Worm (Caenorhabditis elegans) whole organism, L3 larva: ENCODE results near the gene H01G02.3.

Experiments used
- R02D3.7 ChIP-seq: fragments of 150-350 bp; optimal IDR thresholded peaks from 2 replicates; lab custom pipeline; 2014; ENCODE audit warnings: missing biosample characterization, missing genetic modification characterization
- ZK546.5 ChIP-seq: sonication (generic microtip); optimal IDR thresholded peaks from 2 replicates; lab custom pipeline; 2017; ENCODE audit warnings: missing biosample characterization, missing genetic modification characterization
- aly-2 ChIP-seq: fragments of 150-350 bp; optimal IDR thresholded peaks from 2 replicates; lab custom pipeline; 2014; ENCODE audit warnings: missing biosample characterization, missing genetic modification characterization
- ama-1 ChIP-seq: fragments of 150-350 bp; optimal IDR thresholded peaks from 2 replicates; lab custom pipeline; 2018
- ceh-16 ChIP-seq: sonication (generic microtip); optimal IDR thresholded peaks from 2 replicates; lab custom pipeline; 2017; ENCODE audit warnings: missing biosample characterization, missing genetic modification characterization
- ceh-82 ChIP-seq: fragments of 150-350 bp; optimal IDR thresholded peaks from 2 replicates; lab custom pipeline; 2014; ENCODE audit warnings: missing biosample characterization, missing genetic modification characterization
- ceh-9 ChIP-seq: sonication (generic microtip); optimal IDR thresholded peaks from 2 replicates; lab custom pipeline; 2018; ENCODE audit warnings: missing biosample characterization, missing genetic modification characterization
- daf-12 ChIP-seq: fragments of 150-350 bp; optimal IDR thresholded peaks from 2 replicates; lab custom pipeline; 2014; ENCODE audit warnings: missing biosample characterization, missing genetic modification reagents, missing genetic modification characterization
- egl-5 ChIP-seq: fragments of 150-350 bp; optimal IDR thresholded peaks from 2 replicates; lab custom pipeline; 2017; ENCODE audit warnings: missing biosample characterization, missing genetic modification reagents, missing genetic modification characterization, inconsistent platforms
- elt-1 ChIP-seq: fragments of 150-350 bp; optimal IDR thresholded peaks from 2 replicates; lab custom pipeline; 2014; ENCODE audit warnings: missing biosample characterization, missing genetic modification characterization
- elt-2 ChIP-seq: sonication (generic microtip); optimal IDR thresholded peaks from 2 replicates; lab custom pipeline; 2016; ENCODE audit warnings: missing genetic modification reagents, mild to moderate bottlenecking, missing genetic modification characterization, missing compliant biosample characterization
- fkh-10 ChIP-seq: sonication (generic microtip); optimal IDR thresholded peaks from 2 replicates; lab custom pipeline; 2017; ENCODE audit warnings: missing biosample characterization, missing genetic modification reagents, missing genetic modification characterization
- fkh-2 ChIP-seq: fragments of 150-350 bp; optimal IDR thresholded peaks from 2 replicates; lab custom pipeline; 2014; ENCODE audit warnings: missing biosample characterization, missing genetic modification reagents, missing genetic modification characterization
- hmg-11 ChIP-seq: sonication (generic microtip); optimal IDR thresholded peaks from 2 replicates; lab custom pipeline; 2016; ENCODE audit warnings: missing genetic modification characterization, missing compliant biosample characterization
- jun-1 ChIP-seq: fragments of 150-350 bp; optimal IDR thresholded peaks from 2 replicates; lab custom pipeline; 2014; ENCODE audit warnings: missing biosample characterization, missing genetic modification reagents, missing genetic modification characterization
- lin-15B ChIP-seq: fragments of 150-350 bp; optimal IDR thresholded peaks from 2 replicates; lab custom pipeline; 2014; ENCODE audit warnings: missing biosample characterization, missing genetic modification characterization
- lin-39 ChIP-seq: fragments of 150-350 bp; optimal IDR thresholded peaks from 2 replicates; lab custom pipeline; 2018; ENCODE audit warnings: missing biosample characterization, missing genetic modification reagents, missing genetic modification characterization
- lsy-12 ChIP-seq: sonication (generic microtip); optimal IDR thresholded peaks from 2 replicates; lab custom pipeline; 2016; ENCODE audit warnings: mild to moderate bottlenecking, missing genetic modification characterization, missing compliant biosample characterization
- mdl-1 ChIP-seq: fragments of 150-350 bp; optimal IDR thresholded peaks from 2 replicates; lab custom pipeline; 2014; ENCODE audit warnings: missing biosample characterization, missing genetic modification characterization
- nfya-1 ChIP-seq: sonication (generic microtip); optimal IDR thresholded peaks from 2 replicates; lab custom pipeline; 2017; ENCODE audit warnings: missing genetic modification characterization, mild to moderate bottlenecking, missing compliant biosample characterization, antibody characterized with exemption, moderate library complexity; ENCODE audit not compliant: insufficient read depth
- nhr-23 ChIP-seq: fragments of 150-350 bp; optimal IDR thresholded peaks from 2 replicates; lab custom pipeline; 2014; ENCODE audit warnings: missing biosample characterization, missing genetic modification reagents, missing genetic modification characterization
- nhr-237 ChIP-seq: fragments of 150-350 bp; optimal IDR thresholded peaks from 2 replicates; lab custom pipeline; 2014; ENCODE audit warnings: missing biosample characterization, missing genetic modification characterization
- nhr-25 ChIP-seq: sonication (generic microtip); optimal IDR thresholded peaks from 2 replicates; lab custom pipeline; 2017; ENCODE audit warnings: missing biosample characterization, missing genetic modification characterization
- nhr-28 ChIP-seq: fragments of 150-350 bp; optimal IDR thresholded peaks from 2 replicates; lab custom pipeline; 2014; ENCODE audit warnings: missing biosample characterization, missing genetic modification characterization
- nhr-43 ChIP-seq: sonication (generic microtip); optimal IDR thresholded peaks from 2 replicates; lab custom pipeline; 2016; ENCODE audit warnings: mild to moderate bottlenecking, missing genetic modification characterization, missing compliant biosample characterization; ENCODE audit not compliant: poor library complexity, severe bottlenecking
- pha-4 ChIP-seq: fragments of 150-350 bp; optimal IDR thresholded peaks from 2 replicates; lab custom pipeline; 2014; ENCODE audit warnings: missing biosample characterization, missing genetic modification reagents, missing genetic modification characterization
- pqm-1 ChIP-seq: fragments of 150-350 bp; optimal IDR thresholded peaks from 2 replicates; lab custom pipeline; 2017; ENCODE audit warnings: missing biosample characterization, missing genetic modification characterization, inconsistent platforms
- sea-2 ChIP-seq: fragments of 150-350 bp; sonication (generic microtip); optimal IDR thresholded peaks from 4 replicates; lab custom pipeline; 2014; ENCODE audit warnings: missing biosample characterization, missing genetic modification reagents, missing genetic modification characterization
- snpc-4 ChIP-seq: fragments of 150-350 bp; optimal IDR thresholded peaks from 2 replicates; lab custom pipeline; 2014; ENCODE audit warnings: missing biosample characterization, missing genetic modification characterization
- tbx-2 ChIP-seq: sonication (generic microtip); optimal IDR thresholded peaks from 2 replicates; lab custom pipeline; 2016; ENCODE audit warnings: mild to moderate bottlenecking, missing genetic modification characterization, missing compliant biosample characterization
- unc-39 ChIP-seq: sonication (generic microtip); optimal IDR thresholded peaks from 4 replicates; lab custom pipeline; 2017; ENCODE audit warnings: missing biosample characterization, missing genetic modification characterization
- unc-62 ChIP-seq: fragments of 150-350 bp; sonication (generic microtip); optimal IDR thresholded peaks from 4 replicates; lab custom pipeline; 2014; ENCODE audit warnings: missing biosample characterization, missing genetic modification reagents, missing genetic modification characterization
- zag-1 ChIP-seq: fragments of 150-350 bp; optimal IDR thresholded peaks from 2 replicates; lab custom pipeline; 2014; ENCODE audit warnings: missing biosample characterization, missing genetic modification characterization
- ztf-11 ChIP-seq: fragments of 150-350 bp; optimal IDR thresholded peaks from 2 replicates; lab custom pipeline; 2014; ENCODE audit warnings: missing biosample characterization, missing genetic modification characterization
- ztf-4 ChIP-seq: fragments of 150-350 bp; optimal IDR thresholded peaks from 2 replicates; lab custom pipeline; 2014; ENCODE audit warnings: missing biosample characterization, missing genetic modification characterization

Gene H01G02.3

DNA sequence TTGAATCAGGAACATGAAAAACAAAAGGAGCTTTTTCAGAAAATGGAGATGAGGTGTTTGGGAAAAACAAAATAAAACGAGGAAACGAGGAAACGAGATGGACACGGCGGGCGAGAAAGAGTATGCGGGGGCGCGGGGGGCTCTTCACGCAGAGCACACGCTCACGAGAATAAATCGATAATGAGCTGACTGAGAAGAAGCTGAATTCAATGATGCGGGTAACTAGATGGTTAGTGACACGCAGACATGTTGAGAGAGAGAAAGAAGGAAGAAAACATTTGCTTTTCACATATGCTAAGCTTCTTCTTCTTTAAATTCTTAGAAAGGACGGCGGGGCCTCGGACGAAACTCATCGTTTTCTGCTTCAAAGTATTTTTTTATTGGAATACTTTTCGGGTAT, 26.9 kb downstream of the H01G02.3 start (continued):
- TF ChIP-seq elt-1 (tag; lab: Kevin White, UChicago) (no peak), pha-4 (tag; lab: Kevin White, UChicago) (no peak), nhr-23 (tag; lab: Kevin White, UChicago) (no peak), lin-15B (tag; lab: Kevin White, UChicago) (peak; percentile 40), unc-39 (tag; lab: Kevin White, UChicago) (no peak), nhr-237 (tag; lab: Kevin White, UChicago) (no peak), nhr-25 (no peak), fkh-10 (GFP tag; lab: Kevin White, UChicago) (peak; percentile 71), ZK546.5 (tag; lab: Kevin White, UChicago) (no peak), nhr-28 (tag; lab: Kevin White, UChicago) (no peak)

DNA sequence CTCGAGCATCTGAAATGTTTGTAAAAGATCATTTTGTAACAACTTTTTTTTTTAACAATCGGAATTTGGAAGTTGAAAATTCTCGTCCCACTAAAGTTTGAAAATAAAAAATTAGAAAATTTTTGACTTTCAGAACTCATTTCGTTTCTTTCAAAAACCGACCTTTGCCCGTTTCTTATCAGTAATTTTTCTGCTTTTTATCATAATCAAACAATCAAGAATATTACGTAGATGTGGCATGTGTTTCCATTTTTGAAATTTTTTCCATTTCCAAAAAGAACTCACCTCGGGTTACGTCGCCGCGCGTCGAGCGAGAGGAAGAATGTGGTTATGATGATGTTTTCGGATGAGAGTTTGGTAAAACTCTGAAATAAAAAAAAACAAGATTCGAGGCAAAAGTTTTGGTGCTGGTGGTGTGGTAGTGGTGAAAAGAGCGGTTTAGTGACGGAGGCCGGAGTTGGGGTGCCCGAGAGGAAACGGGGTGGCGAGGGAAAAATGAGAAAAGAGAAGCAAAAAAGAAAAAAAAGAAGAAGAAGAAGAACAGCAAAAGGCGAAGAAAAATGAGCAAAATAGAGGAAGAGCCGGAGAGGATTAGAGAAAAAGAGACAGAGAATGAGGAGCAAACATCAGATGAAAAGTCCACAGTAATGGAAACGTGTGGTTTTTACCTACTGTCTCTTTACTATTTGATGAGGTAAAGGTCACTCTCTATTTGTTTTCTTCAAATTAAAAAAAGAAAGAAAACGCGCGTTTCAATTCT, 31.5 kb downstream of the H01G02.3 start, which contains the start of gene T12A7.2:
TSS of gene T12A7.2 (minus strand) at position 412 of the 760 bp plus-strand sequence.
- TF ChIP-seq ztf-11 (tag; lab: Kevin White, UChicago), result no peak
- no peak for TF ChIP-seq sea-2 (GFP tag; lab: Kevin White, UChicago)
- no peak for TF ChIP-seq ceh-9 (tag; lab: Kevin White, UChicago)
- TF ChIP-seq elt-2 (tag; lab: Kevin White, UChicago), result peak; percentile 80
- TF ChIP-seq nfya-1 (tag; lab: Kevin White, UChicago), result peak; percentile 27
- no peak for TF ChIP-seq ceh-16 (tag; lab: Kevin White, UChicago)
- TF ChIP-seq pqm-1 (tag; lab: Kevin White, UChicago), result peak; percentile 32
- no peak for TF ChIP-seq mdl-1
- TF ChIP-seq lin-39 (tag; lab: Kevin White, UChicago), result no peak
- TF ChIP-seq nhr-23 (tag; lab: Kevin White, UChicago), result no peak
- no peak for TF ChIP-seq ceh-82 (tag; lab: Kevin White, UChicago)
- no peak for TF ChIP-seq lsy-12 (tag; lab: Kevin White, UChicago)
- TF ChIP-seq ama-1 (lab: Kevin White, UChicago), result no peak
- peak; percentile 68 for TF ChIP-seq pha-4 (tag; lab: Kevin White, UChicago)
- TF ChIP-seq ztf-4, result no peak
- no peak for TF ChIP-seq nhr-43 (tag; lab: Kevin White, UChicago)
- TF ChIP-seq snpc-4, result no peak

- TF ChIP-seq egl-5 (tag; lab: Kevin White, UChicago), result no peak
- no peak for TF ChIP-seq ztf-11 (tag; lab: Kevin White, UChicago)
- no peak for TF ChIP-seq nhr-25
- no peak for TF ChIP-seq ceh-82 (tag; lab: Kevin White, UChicago)
- TF ChIP-seq ceh-16 (tag; lab: Kevin White, UChicago), result no peak
- no peak for TF ChIP-seq ztf-4
- no peak for TF ChIP-seq aly-2 (tag; lab: Kevin White, UChicago)
- no peak for TF ChIP-seq pha-4 (tag; lab: Kevin White, UChicago)
- TF ChIP-seq fkh-2 (tag; lab: Kevin White, UChicago), result no peak
Observed at ce11 chrIV:11759852-11760251, 32.5 kb downstream of the H01G02.3 start.

DNA sequence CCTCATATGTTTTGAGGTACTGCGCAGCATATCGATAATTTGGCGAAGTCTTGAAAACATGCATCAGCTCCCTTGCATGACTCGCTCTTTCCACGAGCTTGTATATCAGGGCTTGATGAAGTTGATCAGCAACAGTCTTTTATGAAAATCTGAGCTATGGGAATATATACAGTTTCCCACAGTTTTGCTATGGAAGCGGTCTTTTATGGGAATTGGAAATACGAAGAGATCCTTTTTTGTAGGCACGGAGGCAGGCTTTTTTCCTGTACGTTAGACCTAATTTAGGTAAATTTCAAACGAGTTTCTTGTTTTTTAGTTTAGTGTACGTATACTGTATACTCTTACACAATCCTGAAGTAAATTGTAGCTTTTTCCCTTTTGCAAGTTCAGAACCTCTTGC, 36.5 kb downstream of the H01G02.3 start, which contains the start of gene T12A7.9:
TSS of gene T12A7.9 (minus strand) at position 101 of the 400 bp plus-strand sequence.
- peak; percentile 26 for TF ChIP-seq elt-2 (tag; lab: Kevin White, UChicago)
- no peak for TF ChIP-seq lin-15B (tag; lab: Kevin White, UChicago)

ce11 chrIV:11755003-11755402, 37.4 kb downstream of the H01G02.3 start, which contains the start of gene T12A7.10:
TSS of gene T12A7.10 (minus strand) at chrIV:11755103.
- TF ChIP-seq tbx-2 (tag; lab: Kevin White, UChicago) (no peak), ceh-9 (tag; lab: Kevin White, UChicago) (no peak), lsy-12 (tag; lab: Kevin White, UChicago) (no peak), hmg-11 (tag; lab: Kevin White, UChicago) (no peak), zag-1 (tag; lab: Kevin White, UChicago) (no peak), unc-62 (GFP tag; lab: Kevin White, UChicago) (no peak), unc-39 (tag; lab: Kevin White, UChicago) (no peak), snpc-4 (no peak), nhr-23 (tag; lab: Kevin White, UChicago) (no peak), lin-39 (tag; lab: Kevin White, UChicago) (no peak), fkh-10 (GFP tag; lab: Kevin White, UChicago) (no peak), ZK546.5 (tag; lab: Kevin White, UChicago) (no peak), R02D3.7 (no peak), egl-5 (tag; lab: Kevin White, UChicago) (no peak), jun-1 (no peak), daf-12 (no peak), ztf-4 (no peak), nfya-1 (tag; lab: Kevin White, UChicago) (no peak)
